Worm (Caenorhabditis elegans): ENCODE data around the gene rnst-2.

DNA sequence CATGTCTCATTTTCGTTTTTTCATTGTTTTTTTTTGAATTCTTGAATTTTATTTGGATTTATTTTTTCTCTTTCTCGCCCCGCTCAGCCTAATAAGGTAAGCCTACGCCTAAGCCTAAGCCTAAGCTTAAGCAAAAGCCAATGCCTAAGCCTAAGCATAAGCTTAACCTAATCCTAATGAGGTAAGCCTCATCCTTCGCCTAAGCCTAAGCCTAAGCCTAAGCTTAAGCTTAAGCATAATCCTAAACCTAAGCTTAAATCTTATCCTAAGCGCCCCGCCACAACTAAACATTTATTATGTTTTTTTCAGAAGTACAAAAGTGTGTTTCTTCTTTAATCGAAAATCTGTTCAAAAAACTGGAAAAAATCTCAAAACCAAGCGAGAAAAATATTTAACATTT, 50.8 kb downstream of the rnst-2 start:
- no peak for TF ChIP-seq nhr-11 (tag; optimal IDR thresholded peaks at IDR 0.05)
- no peak for TF ChIP-seq ztf-4 (tag; optimal IDR thresholded peaks at IDR 0.05)
- TF ChIP-seq mdl-1 (tag; optimal IDR thresholded peaks at IDR 0.05), result no peak
- no peak for TF ChIP-seq ceh-28 (tag; optimal IDR thresholded peaks at IDR 0.05)
- TF ChIP-seq egl-27 (tag; optimal IDR thresholded peaks at IDR 0.05), result no peak
- no peak for TF ChIP-seq ztf-11 (tag; optimal IDR thresholded peaks at IDR 0.05)
- TF ChIP-seq aly-2 (tag; optimal IDR thresholded peaks at IDR 0.05), result no peak
- TF ChIP-seq nhr-77 (tag; optimal IDR thresholded peaks at IDR 0.05), result no peak
- TF ChIP-seq ama-1 (optimal IDR thresholded peaks at IDR 0.05), result no peak
- no peak for TF ChIP-seq tbx-2 (tag; optimal IDR thresholded peaks at IDR 0.05)
- TF ChIP-seq ceh-82 (tag; optimal IDR thresholded peaks at IDR 0.05), result no peak
- no peak for TF ChIP-seq unc-62 (GFP tag; optimal IDR thresholded peaks at IDR 0.05)
